Worm (Caenorhabditis elegans) whole organism, young adult: ENCODE measurements around the gene bcas-2.
A peak's percentile ranks its signal among the peaks of the same experiment; 100 is the strongest.

Experiments
- C06A6.2 ChIP-seq: fragments of 200-800 bp; sonication (Bioruptor generic); conservative IDR thresholded peaks from 2 replicates; pipeline ENCODE4 v1.3.6; 2022; ENCODE audit warnings: missing genetic modification characterization, missing compliant biosample characterization
- F33H1.4 ChIP-seq: fragments of 200-800 bp; sonication (Bioruptor generic); IDR thresholded peaks from 2 replicates; pipeline ENCODE4 v1.3.6; 2022; ENCODE audit warnings: missing genetic modification reagents, missing genetic modification characterization, missing compliant biosample characterization
- F49E8.2 ChIP-seq: sonication (generic microtip); optimal IDR thresholded peaks from 3 replicates; lab custom pipeline; 2017; ENCODE audit warnings: missing genetic modification characterization, mild to moderate bottlenecking, missing compliant biosample characterization, antibody characterized with exemption, moderate library complexity; ENCODE audit not compliant: insufficient read depth
- F57C9.4 ChIP-seq: sonication (generic microtip); optimal IDR thresholded peaks from 2 replicates; lab custom pipeline; 2017; ENCODE audit warnings: mild to moderate bottlenecking, missing genetic modification characterization, missing compliant biosample characterization
- T07F8.4 ChIP-seq: sonication (generic microtip); optimal IDR thresholded peaks from 2 replicates; lab custom pipeline; 2016; ENCODE audit warnings: mild to moderate bottlenecking, missing genetic modification characterization, moderate library complexity, missing compliant biosample characterization
- T26A5.8 ChIP-seq: sonication (generic microtip); optimal IDR thresholded peaks from 2 replicates; lab custom pipeline; 2016; ENCODE audit warnings: missing genetic modification characterization, missing compliant biosample characterization
- Y53G8AR.9 ChIP-seq: fragments of 200-800 bp; sonication (Bioruptor generic); conservative IDR thresholded peaks from 2 replicates; pipeline ENCODE4 v1.3.6; 2022; ENCODE audit warnings: missing genetic modification reagents, missing genetic modification characterization, missing compliant biosample characterization
- Y56A3A.18 ChIP-seq: fragments of 200-800 bp; sonication (Bioruptor generic); IDR thresholded peaks from 2 replicates; pipeline ENCODE4 v1.3.6; 2022; ENCODE audit warnings: missing genetic modification reagents, missing genetic modification characterization, missing compliant biosample characterization
- Y95B8A.8 ChIP-seq: fragments of 200-800 bp; sonication (Bioruptor generic); IDR thresholded peaks from 2 replicates; pipeline ENCODE4 v1.3.6; 2022; ENCODE audit warnings: missing genetic modification reagents, missing genetic modification characterization, missing compliant biosample characterization
- ZK185.1 ChIP-seq: sonication (generic microtip); optimal IDR thresholded peaks from 2 replicates; lab custom pipeline; 2016; ENCODE audit warnings: mild to moderate bottlenecking, missing genetic modification characterization, missing compliant biosample characterization; ENCODE audit not compliant: poor library complexity, severe bottlenecking
- atf-7 ChIP-seq: sonication (generic microtip); optimal IDR thresholded peaks from 2 replicates; lab custom pipeline; 2017; ENCODE audit warnings: mild to moderate bottlenecking, missing genetic modification characterization, missing compliant biosample characterization
- athp-1 ChIP-seq: sonication (generic microtip); optimal IDR thresholded peaks from 2 replicates; lab custom pipeline; 2017; ENCODE audit warnings: mild to moderate bottlenecking, missing genetic modification characterization, missing compliant biosample characterization
- attf-5 ChIP-seq: fragments of 200-800 bp; sonication (Bioruptor generic); optimal IDR thresholded peaks from 2 replicates; lab custom pipeline; 2018; ENCODE audit warnings: mild to moderate bottlenecking, missing genetic modification characterization, missing compliant biosample characterization
- attf-6 ChIP-seq: fragments of 200-800 bp; sonication (Bioruptor generic); IDR thresholded peaks from 2 replicates; pipeline ENCODE4 v1.3.6; 2022; ENCODE audit warnings: missing genetic modification reagents, missing genetic modification characterization, missing compliant biosample characterization
- ccch-3 ChIP-seq: fragments of 200-800 bp; sonication (Bioruptor generic); optimal IDR thresholded peaks from 2 replicates; lab custom pipeline; 2018; ENCODE audit warnings: mild to moderate bottlenecking, missing genetic modification characterization, missing compliant biosample characterization
- ceh-58 ChIP-seq: fragments of 200-800 bp; sonication (Bioruptor generic); IDR thresholded peaks from 2 replicates; pipeline ENCODE4 v1.3.6; 2022; ENCODE audit warnings: missing genetic modification characterization, missing compliant biosample characterization
- chd-7 ChIP-seq: sonication (generic microtip); optimal IDR thresholded peaks from 2 replicates; lab custom pipeline; 2016; ENCODE audit warnings: mild to moderate bottlenecking, missing genetic modification characterization, moderate library complexity, missing compliant biosample characterization
- dox-1 ChIP-seq: fragments of 200-800 bp; sonication (Bioruptor generic); IDR thresholded peaks from 2 replicates; pipeline ENCODE4 v1.3.6; 2022; ENCODE audit warnings: missing genetic modification reagents, missing genetic modification characterization, missing compliant biosample characterization
- egrh-3 ChIP-seq: fragments of 200-800 bp; sonication (Bioruptor generic); IDR thresholded peaks from 2 replicates; pipeline ENCODE4 v1.3.6; 2022; ENCODE audit warnings: missing genetic modification reagents, missing genetic modification characterization, missing compliant biosample characterization
- ekl-4 ChIP-seq: fragments of 200-800 bp; sonication (Bioruptor generic); IDR thresholded peaks from 2 replicates; pipeline ENCODE4 v1.3.6; 2022; ENCODE audit warnings: missing genetic modification reagents, missing genetic modification characterization, missing compliant biosample characterization
- gei-17 ChIP-seq: fragments of 200-800 bp; sonication (Bioruptor generic); optimal IDR thresholded peaks from 2 replicates; lab custom pipeline; 2018; ENCODE audit warnings: mild to moderate bottlenecking, missing genetic modification characterization, missing compliant biosample characterization
- him-1 ChIP-seq: sonication (generic microtip); optimal IDR thresholded peaks from 2 replicates; lab custom pipeline; 2016; ENCODE audit warnings: missing genotype, missing genetic modification reagents, missing genetic modification characterization, missing compliant biosample characterization
- hmg-1.2 ChIP-seq: fragments of 200-800 bp; sonication (Bioruptor generic); IDR thresholded peaks from 2 replicates; pipeline ENCODE4 v1.3.6; 2022; ENCODE audit warnings: missing genetic modification reagents, missing genetic modification characterization, missing compliant biosample characterization
- hsf-1 ChIP-seq: fragments of 200-800 bp; sonication (Bioruptor generic); IDR thresholded peaks from 2 replicates; pipeline ENCODE4 v1.3.6; 2022; ENCODE audit warnings: missing genetic modification reagents, missing genetic modification characterization, missing compliant biosample characterization
- lin-35 ChIP-seq, 3 experiments: fragments of 150-350 bp in 2 of 3; sonication (generic microtip) in 1 of 3; optimal IDR thresholded peaks; 2 replicates each; lab custom pipeline; 2014 to 2018; ENCODE audit warnings: missing biosample characterization in 3 of 3, missing genetic modification characterization in 3 of 3, missing genetic modification reagents in 3 of 3
- lin-40 ChIP-seq: sonication (generic microtip); optimal IDR thresholded peaks from 2 replicates; lab custom pipeline; 2016; ENCODE audit warnings: missing genetic modification characterization, mild to moderate bottlenecking, missing compliant biosample characterization, missing genotype, missing genetic modification reagents
- lin-54 ChIP-seq: fragments of 200-800 bp; sonication (Bioruptor generic); optimal IDR thresholded peaks from 2 replicates; lab custom pipeline; 2018; ENCODE audit warnings: mild to moderate bottlenecking, missing genetic modification characterization, missing compliant biosample characterization
- lsy-27 ChIP-seq: sonication (generic microtip); optimal IDR thresholded peaks from 2 replicates; lab custom pipeline; 2017; ENCODE audit warnings: missing genetic modification characterization, mild to moderate bottlenecking, missing compliant biosample characterization, antibody characterized with exemption, missing genotype, borderline replicate concordance; ENCODE audit not compliant: insufficient read depth
- madf-6 ChIP-seq: fragments of 200-800 bp; sonication (Bioruptor generic); IDR thresholded peaks from 2 replicates; pipeline ENCODE4 v1.3.6; 2022; ENCODE audit warnings: missing genetic modification reagents, missing genetic modification characterization, missing compliant biosample characterization
- madf-8 ChIP-seq: fragments of 200-800 bp; sonication (Bioruptor generic); conservative IDR thresholded peaks from 2 replicates; pipeline ENCODE4 v1.3.6; 2022; ENCODE audit warnings: missing genetic modification reagents, missing genetic modification characterization, missing compliant biosample characterization
- mcd-1 ChIP-seq: fragments of 200-800 bp; sonication (Bioruptor generic); IDR thresholded peaks from 2 replicates; pipeline ENCODE4 v1.3.6; 2022; ENCODE audit warnings: missing genetic modification reagents, missing genetic modification characterization, missing compliant biosample characterization
- mel-28 ChIP-seq: sonication (generic microtip); optimal IDR thresholded peaks from 2 replicates; lab custom pipeline; 2016; ENCODE audit warnings: borderline replicate concordance, mild to moderate bottlenecking, missing genetic modification characterization, missing compliant biosample characterization
- nfya-2 ChIP-seq: fragments of 200-800 bp; sonication (Bioruptor generic); IDR thresholded peaks from 2 replicates; pipeline ENCODE4 v1.3.6; 2022; ENCODE audit warnings: missing genetic modification reagents, missing genetic modification characterization, missing compliant biosample characterization
- pbrm-1 ChIP-seq: fragments of 200-800 bp; sonication (Bioruptor generic); IDR thresholded peaks from 2 replicates; pipeline ENCODE4 v1.3.6; 2022; ENCODE audit warnings: missing genetic modification reagents, missing genetic modification characterization, missing compliant biosample characterization
- pha-4 ChIP-seq: fragments of 150-350 bp; sonication (generic microtip); optimal IDR thresholded peaks from 2 replicates; lab custom pipeline; 2014; ENCODE audit warnings: missing biosample characterization, missing genetic modification reagents, missing genetic modification characterization
- sea-2 ChIP-seq: fragments of 200-800 bp; sonication (Bioruptor generic); IDR thresholded peaks from 2 replicates; pipeline ENCODE4 v1.3.6; 2022; ENCODE audit warnings: missing genetic modification characterization, missing compliant biosample characterization
- snpc-1.3 ChIP-seq: sonication (generic microtip); optimal IDR thresholded peaks from 2 replicates; lab custom pipeline; 2017; ENCODE audit warnings: missing genetic modification characterization, mild to moderate bottlenecking, missing compliant biosample characterization, antibody characterized with exemption, moderate library complexity, missing genotype, missing genetic modification reagents; ENCODE audit not compliant: insufficient read depth
- snpc-4 ChIP-seq, 5 experiments: fragments of 150-350 bp in 1 of 5; sonication (generic microtip) in 4 of 5; optimal IDR thresholded peaks; 2 replicates each; lab custom pipeline; 2014 to 2018; ENCODE audit warnings: missing genetic modification characterization in 5 of 5, missing biosample characterization in 3 of 5, antibody characterized with exemption in 2 of 5, mild to moderate bottlenecking in 2 of 5, missing compliant biosample characterization in 2 of 5, missing genotype in 2 of 5, moderate library complexity in 2 of 5, missing genetic modification reagents in 1 of 5
- tbp1 ChIP-seq: fragments of 200-800 bp; sonication (Bioruptor generic); optimal IDR thresholded peaks from 2 replicates; lab custom pipeline; 2018; ENCODE audit warnings: mild to moderate bottlenecking, missing genetic modification characterization, missing compliant biosample characterization
- zfh-2 ChIP-seq: fragments of 200-800 bp; sonication (Bioruptor generic); conservative IDR thresholded peaks from 2 replicates; pipeline ENCODE4 v1.3.6; 2022; ENCODE audit warnings: missing genetic modification reagents, missing genetic modification characterization, missing compliant biosample characterization
- ztf-26 ChIP-seq: sonication (generic microtip); optimal IDR thresholded peaks from 2 replicates; lab custom pipeline; 2017; ENCODE audit warnings: missing genetic modification characterization, missing compliant biosample characterization

bcas-2 gene

ce11 chrIII:6280070-6280596, 34.5 kb upstream of the bcas-2 start, which contains the start of gene hmg-1.2 (continued):
- TF ChIP-seq attf-5 (GFP tag; lab: Kevin White, UChicago) (peak; percentile 62), nfya-2 (GFP tag; lab: Robert Waterston, UW) (no peak), egrh-3 (GFP tag; lab: Robert Waterston, UW) (0 out of 2 replicates have a peak, but pooled peaks have one; percentile 32), lin-35 (GFP tag; optimal IDR thresholded peaks at IDR 0.05; lab: Kevin White, UChicago) (peak in 1 of 3 experiments; percentile 42), mcd-1 (GFP tag; lab: Robert Waterston, UW) (peak; percentile 57), athp-1 (peak; percentile 50), dox-1 (GFP tag; lab: Robert Waterston, UW) (peak; percentile 73), pbrm-1 (GFP tag; lab: Robert Waterston, UW) (peak; percentile 71), Y95B8A.8 (GFP tag; lab: Robert Waterston, UW) (no peak), lsy-27 (tag; lab: Kevin White, UChicago) (peak; percentile 27), ceh-58 (GFP tag; lab: Robert Waterston, UW) (no peak), ZK185.1 (tag; lab: Kevin White, UChicago) (peak; percentile 76), madf-8 (no peak), C06A6.2 (GFP tag; lab: Robert Waterston, UW) (0 out of 2 replicates have a peak, but pooled peaks have one; percentile 48), attf-6 (GFP tag; lab: Robert Waterston, UW) (no peak), ekl-4 (GFP tag; lab: Robert Waterston, UW) (no peak; the same call in 1 of the 2 replicates), T26A5.8 (no peak), lin-40 (tag; lab: Kevin White, UChicago) (peak; percentile 85), ztf-26 (tag; lab: Kevin White, UChicago) (peak; percentile 69)
- TF ChIP-seq, all 124 proteins: peak for 42

ce11 chrIII:6279453-6279852, 33.8 kb upstream of the bcas-2 start:
- TF ChIP-seq ccch-3 (GFP tag; lab: Kevin White, UChicago) (no peak), hmg-1.2 (peak; percentile 20; the same call in 1 of the 2 replicates), atf-7 (tag; lab: Kevin White, UChicago) (peak; percentile 3)

ce11 chrIII:6278301-6278827, 32.7 kb upstream of the bcas-2 start, which contains the start of gene C18F10.7:
TSS of gene C18F10.7 (minus strand) at chrIII:6278351.
- TF ChIP-seq F49E8.2 (tag; lab: Kevin White, UChicago), result peak; percentile 49
- TF ChIP-seq hsf-1 (GFP tag; lab: Robert Waterston, UW), result peak; percentile 62
- peak; percentile 98 for TF ChIP-seq hmg-1.2
- TF ChIP-seq chd-7 (tag; lab: Kevin White, UChicago), result no peak
- peak; percentile 36 for TF ChIP-seq athp-1
- TF ChIP-seq Y53G8AR.9, result peak; percentile 42; the same call in 1 of the 2 replicates
- peak in 1 of 3 experiments; percentile 50 for TF ChIP-seq lin-35 (GFP tag; optimal IDR thresholded peaks at IDR 0.05; lab: Kevin White, UChicago)
- no peak for TF ChIP-seq pha-4
- peak; percentile 82 for TF ChIP-seq dox-1 (GFP tag; lab: Robert Waterston, UW)
- TF ChIP-seq lin-54 (GFP tag; lab: Kevin White, UChicago), result peak; percentile 60
- TF ChIP-seq pbrm-1 (GFP tag; lab: Robert Waterston, UW), result peak; percentile 60; the same call in 1 of the 2 replicates
- peak; percentile 83 for TF ChIP-seq snpc-1.3
- TF ChIP-seq T07F8.4 (tag; lab: Kevin White, UChicago), result no peak
- TF ChIP-seq Y56A3A.18 (GFP tag; lab: Robert Waterston, UW), result no peak
- peak; percentile 82 for TF ChIP-seq madf-6 (GFP tag; lab: Robert Waterston, UW)
- TF ChIP-seq mcd-1 (GFP tag; lab: Robert Waterston, UW), result peak; percentile 66; the same call in 1 of the 2 replicates
- no peak for TF ChIP-seq gei-17 (GFP tag; lab: Kevin White, UChicago)
- TF ChIP-seq tbp1 (GFP tag; lab: Kevin White, UChicago), result peak; percentile 38
- no peak for TF ChIP-seq F57C9.4 (tag; lab: Kevin White, UChicago)
- no peak for TF ChIP-seq snpc-4 (GFP tag; optimal IDR thresholded peaks at IDR 0.05; lab: Kevin White, UChicago)
- TF ChIP-seq snpc-4 (tag; optimal IDR thresholded peaks at IDR 0.05; lab: Kevin White, UChicago), result peak in 2 of 4 experiments; percentile 9 to 39
- TF ChIP-seq F33H1.4, result peak; percentile 47
- TF ChIP-seq sea-2 (GFP tag; lab: Robert Waterston, UW), result no peak
- no peak for TF ChIP-seq mel-28 (tag; lab: Kevin White, UChicago)
- TF ChIP-seq C06A6.2 (GFP tag; lab: Robert Waterston, UW), result 0 out of 2 replicates have a peak, but pooled peaks have one; percentile 16
- peak; percentile 68 for TF ChIP-seq zfh-2 (GFP tag; lab: Robert Waterston, UW)
- TF ChIP-seq him-1 (tag; lab: Kevin White, UChicago), result peak; percentile 2
- TF ChIP-seq ekl-4 (GFP tag; lab: Robert Waterston, UW), result 0 out of 2 replicates have a peak, but pooled peaks have one; percentile 48
